Worm (Caenorhabditis elegans) whole organism, L4 larva: ENCODE measurements around the gene fzr-1.

Source experiments
- F10B5.3 ChIP-seq: sonication (generic microtip); optimal IDR thresholded peaks from 2 replicates; lab custom pipeline; 2016; ENCODE audit warnings: mild to moderate bottlenecking, missing genetic modification characterization, missing compliant biosample characterization
- F49E8.2 ChIP-seq: sonication (generic microtip); optimal IDR thresholded peaks from 2 replicates; lab custom pipeline; 2016; ENCODE audit warnings: missing compliant biosample characterization, mild to moderate bottlenecking, missing genetic modification characterization, borderline replicate concordance
- T20F7.1 ChIP-seq: fragments of 200-800 bp; sonication (Bioruptor generic); optimal IDR thresholded peaks from 2 replicates; lab custom pipeline; 2018; ENCODE audit warnings: mild to moderate bottlenecking, missing genetic modification characterization, missing compliant biosample characterization
- Y5F2A.4 ChIP-seq: fragments of 200-800 bp; sonication (Bioruptor generic); optimal IDR thresholded peaks from 2 replicates; lab custom pipeline; 2018; ENCODE audit warnings: mild to moderate bottlenecking, missing genetic modification characterization, missing compliant biosample characterization
- ZK337.2 ChIP-seq: fragments of 200-800 bp; sonication (Bioruptor generic); IDR thresholded peaks from 2 replicates; pipeline ENCODE4 v1.3.6; 2022; ENCODE audit warnings: missing genetic modification reagents, missing genetic modification characterization, missing compliant biosample characterization
- ZK546.5 ChIP-seq, 2 experiments: sonication (generic microtip); optimal IDR thresholded peaks; 2 replicates each; lab custom pipeline; 2017; ENCODE audit warnings: missing biosample characterization in 2 of 2, missing genetic modification characterization in 2 of 2
- aha-1 ChIP-seq: fragments of 150-350 bp; peaks from one replicate; lab custom pipeline; 2014; ENCODE audit warnings: missing biosample characterization, missing genetic modification characterization
- ceh-20 ChIP-seq: fragments of 200-800 bp; sonication (Bioruptor generic); IDR thresholded peaks from 2 replicates; pipeline ENCODE4 v1.3.6; 2022; ENCODE audit warnings: missing genetic modification reagents, missing genetic modification characterization, missing compliant biosample characterization
- cey-2 ChIP-seq: sonication (generic microtip); optimal IDR thresholded peaks from 3 replicates; lab custom pipeline; 2017; ENCODE audit warnings: missing genetic modification characterization, mild to moderate bottlenecking, missing compliant biosample characterization, antibody characterized with exemption, borderline replicate concordance; ENCODE audit not compliant: insufficient read depth
- ctbp-1 ChIP-seq: fragments of 200-800 bp; sonication (Bioruptor generic); IDR thresholded peaks from 2 replicates; pipeline ENCODE4 v1.3.6; 2022; ENCODE audit warnings: missing genetic modification reagents, missing genetic modification characterization, missing compliant biosample characterization
- daf-16 ChIP-seq, 3 experiments: sonication (generic microtip); optimal IDR thresholded peaks; 2 replicates each; lab custom pipeline; 2016 to 2017; ENCODE audit warnings: missing genetic modification characterization in 3 of 3, missing genetic modification reagents in 3 of 3, mild to moderate bottlenecking in 2 of 3, missing compliant biosample characterization in 2 of 3, missing biosample characterization in 1 of 3, moderate library complexity in 1 of 3
- dmd-6 ChIP-seq: fragments of 200-800 bp; sonication (Bioruptor generic); IDR thresholded peaks from 2 replicates; pipeline ENCODE4 v1.3.6; 2022; ENCODE audit warnings: missing genetic modification reagents, missing genetic modification characterization, missing compliant biosample characterization
- dve-1 ChIP-seq: sonication (generic microtip); optimal IDR thresholded peaks from 2 replicates; lab custom pipeline; 2017; ENCODE audit warnings: antibody characterized with exemption, mild to moderate bottlenecking, missing genetic modification characterization, missing compliant biosample characterization; ENCODE audit not compliant: insufficient read depth
- fkh-10 ChIP-seq: fragments of 150-350 bp; optimal IDR thresholded peaks from 2 replicates; lab custom pipeline; 2014; ENCODE audit warnings: missing biosample characterization, missing genetic modification reagents, missing genetic modification characterization
- fos-1 ChIP-seq: fragments of 150-350 bp; optimal IDR thresholded peaks from 2 replicates; lab custom pipeline; 2014; ENCODE audit warnings: missing biosample characterization, missing genetic modification characterization
- hif-1 ChIP-seq, 2 experiments: sonication (generic microtip); optimal IDR thresholded peaks; 2 replicates each; lab custom pipeline; 2016 to 2017; ENCODE audit warnings: missing compliant biosample characterization in 2 of 2, missing genetic modification characterization in 2 of 2, missing genetic modification reagents in 2 of 2, missing genotype in 2 of 2, mild to moderate bottlenecking in 1 of 2
- hlh-11 ChIP-seq: fragments of 200-800 bp; sonication (Bioruptor generic); optimal IDR thresholded peaks from 2 replicates; lab custom pipeline; 2018; ENCODE audit warnings: mild to moderate bottlenecking, missing genetic modification characterization, missing compliant biosample characterization
- hlh-30 ChIP-seq: sonication (generic microtip); optimal IDR thresholded peaks from 2 replicates; lab custom pipeline; 2017; ENCODE audit warnings: antibody characterized with exemption, mild to moderate bottlenecking, missing genetic modification characterization, missing compliant biosample characterization; ENCODE audit not compliant: insufficient read depth
- jun-1 ChIP-seq: fragments of 150-350 bp; optimal IDR thresholded peaks from 2 replicates; lab custom pipeline; 2014; ENCODE audit warnings: missing biosample characterization, missing genetic modification reagents, missing genetic modification characterization
- lim-7 ChIP-seq: fragments of 200-800 bp; sonication (Bioruptor generic); IDR thresholded peaks from 2 replicates; pipeline ENCODE4 v1.3.6; 2022; ENCODE audit warnings: missing genetic modification characterization, missing compliant biosample characterization
- lin-1 ChIP-seq: fragments of 200-800 bp; sonication (Bioruptor generic); IDR thresholded peaks from 2 replicates; pipeline ENCODE4 v1.3.6; 2022; ENCODE audit warnings: missing genetic modification reagents, missing genetic modification characterization, missing compliant biosample characterization
- lir-3 ChIP-seq: sonication (generic microtip); optimal IDR thresholded peaks from 2 replicates; lab custom pipeline; 2016; ENCODE audit warnings: mild to moderate bottlenecking, missing genetic modification characterization, missing compliant biosample characterization
- lsy-2 ChIP-seq, 2 experiments: fragments of 150-350 bp in 1 of 2; sonication (generic microtip) in 1 of 2; optimal IDR thresholded peaks; 2 replicates each; lab custom pipeline; 2014 to 2017; ENCODE audit warnings: missing biosample characterization in 2 of 2, missing genetic modification characterization in 2 of 2
- mdl-1 ChIP-seq, 2 experiments: fragments of 150-350 bp in 1 of 2; sonication (generic microtip) in 1 of 2; optimal IDR thresholded peaks; 2 replicates each; lab custom pipeline; 2014 to 2017; ENCODE audit warnings: missing biosample characterization in 2 of 2, missing genetic modification characterization in 2 of 2
- mep-1 ChIP-seq: fragments of 150-350 bp; sonication (generic microtip); optimal IDR thresholded peaks from 3 replicates; lab custom pipeline; 2014; ENCODE audit warnings: missing biosample characterization, missing genetic modification characterization
- mes-2 ChIP-seq: sonication (generic microtip); optimal IDR thresholded peaks from 2 replicates; lab custom pipeline; 2016; ENCODE audit warnings: missing genotype, mild to moderate bottlenecking, missing genetic modification characterization, missing compliant biosample characterization; ENCODE audit not compliant: poor library complexity, severe bottlenecking
- mxl-3 ChIP-seq: fragments of 200-800 bp; sonication (Bioruptor generic); optimal IDR thresholded peaks from 2 replicates; lab custom pipeline; 2018; ENCODE audit warnings: mild to moderate bottlenecking, missing genetic modification characterization, missing compliant biosample characterization
- nhr-10 ChIP-seq: fragments of 150-350 bp; optimal IDR thresholded peaks from 2 replicates; lab custom pipeline; 2014; ENCODE audit warnings: missing biosample characterization, missing genetic modification characterization
- nhr-102 ChIP-seq: sonication (generic microtip); optimal IDR thresholded peaks from 2 replicates; lab custom pipeline; 2016; ENCODE audit warnings: mild to moderate bottlenecking, missing genetic modification characterization, moderate library complexity, missing compliant biosample characterization
- nhr-11 ChIP-seq: fragments of 150-350 bp; optimal IDR thresholded peaks from 2 replicates; lab custom pipeline; 2014; ENCODE audit warnings: missing biosample characterization, missing genetic modification characterization
- nhr-111 ChIP-seq: fragments of 200-800 bp; sonication (Bioruptor generic); optimal IDR thresholded peaks from 2 replicates; lab custom pipeline; 2018; ENCODE audit warnings: mild to moderate bottlenecking, missing genetic modification characterization, missing compliant biosample characterization
- nhr-28 ChIP-seq: fragments of 150-350 bp; optimal IDR thresholded peaks from 2 replicates; lab custom pipeline; 2014; ENCODE audit warnings: missing biosample characterization, missing genetic modification characterization
- nhr-42 ChIP-seq: fragments of 200-800 bp; sonication (Bioruptor generic); IDR thresholded peaks from 2 replicates; pipeline ENCODE4 v1.3.6; 2022; ENCODE audit warnings: missing genetic modification characterization, missing compliant biosample characterization
- nhr-76 ChIP-seq: fragments of 150-350 bp; optimal IDR thresholded peaks from 2 replicates; lab custom pipeline; 2014; ENCODE audit warnings: missing biosample characterization, missing genetic modification characterization
- nhr-77 ChIP-seq: fragments of 150-350 bp; optimal IDR thresholded peaks from 2 replicates; lab custom pipeline; 2014; ENCODE audit warnings: missing biosample characterization, missing genetic modification characterization
- php-3 ChIP-seq: fragments of 200-800 bp; sonication (Bioruptor generic); IDR thresholded peaks from 2 replicates; pipeline ENCODE4 v1.3.6; 2022; ENCODE audit warnings: missing genetic modification reagents, missing genetic modification characterization, missing compliant biosample characterization
- pqm-1 ChIP-seq: sonication (generic microtip); optimal IDR thresholded peaks from 2 replicates; lab custom pipeline; 2017; ENCODE audit warnings: missing biosample characterization, missing genetic modification characterization
- set-16 ChIP-seq: fragments of 200-800 bp; sonication (Bioruptor generic); IDR thresholded peaks from 2 replicates; pipeline ENCODE4 v1.3.6; 2022; ENCODE audit warnings: missing genetic modification reagents, missing genetic modification characterization, missing compliant biosample characterization
- skn-1 ChIP-seq: fragments of 150-350 bp; optimal IDR thresholded peaks from 2 replicates; lab custom pipeline; 2014; ENCODE audit warnings: missing biosample characterization, missing genetic modification characterization
- spr-3 ChIP-seq: fragments of 200-800 bp; sonication (Bioruptor generic); optimal IDR thresholded peaks from 2 replicates; lab custom pipeline; 2018; ENCODE audit warnings: mild to moderate bottlenecking, missing genetic modification characterization, missing compliant biosample characterization
- tag-97 ChIP-seq: fragments of 200-800 bp; sonication (Bioruptor generic); IDR thresholded peaks from 2 replicates; pipeline ENCODE4 v1.3.6; 2022; ENCODE audit warnings: missing genetic modification characterization, missing compliant biosample characterization
- tra-1 ChIP-seq: fragments of 200-800 bp; sonication (Bioruptor generic); IDR thresholded peaks from 2 replicates; pipeline ENCODE4 v1.3.6; 2022; ENCODE audit warnings: missing genetic modification reagents, missing genetic modification characterization, missing compliant biosample characterization
- unc-130 ChIP-seq: sonication (generic microtip); optimal IDR thresholded peaks from 2 replicates; lab custom pipeline; 2016; ENCODE audit warnings: missing genetic modification reagents, missing genetic modification characterization, missing compliant biosample characterization
- unc-62 ChIP-seq, 3 experiments: fragments of 150-350 bp in 1 of 3; sonication (generic microtip); optimal IDR thresholded peaks in 2 of 3; peaks in 1 of 3; 1 replicate in 1 of 3; 2 replicates in 2 of 3; lab custom pipeline; 2014 to 2017; ENCODE audit warnings: missing biosample characterization in 3 of 3, missing genetic modification characterization in 3 of 3, missing genetic modification reagents in 3 of 3, missing genotype in 1 of 3
- ztf-7 ChIP-seq: fragments of 150-350 bp; optimal IDR thresholded peaks from 2 replicates; lab custom pipeline; 2014; ENCODE audit warnings: missing biosample characterization, missing genetic modification characterization

The fzr-1 gene

ce11 chrII:9604685-9605084 is 39.6 kb downstream of the fzr-1 start:
- no peak for TF ChIP-seq daf-16 (GFP tag; optimal IDR thresholded peaks at IDR 0.05; lab: Kevin White, UChicago)
- TF ChIP-seq daf-16 (tag; optimal IDR thresholded peaks at IDR 0.05; lab: Kevin White, UChicago), result peak; percentile 47
- TF ChIP-seq tag-97 (GFP tag; lab: Robert Waterston, UW), result no peak
- TF ChIP-seq T20F7.1 (GFP tag; lab: Kevin White, UChicago), result no peak
- peak; percentile 15 for TF ChIP-seq nhr-77 (tag; lab: Kevin White, UChicago)
- TF ChIP-seq nhr-28, result peak; percentile 40
- TF ChIP-seq lsy-2 (tag; optimal IDR thresholded peaks at IDR 0.05; lab: Kevin White, UChicago), result peak in 1 of 2 experiments; percentile 4
- peak; percentile 25 for TF ChIP-seq hlh-30
- no peak for TF ChIP-seq mes-2 (tag; lab: Kevin White, UChicago)
- no peak for TF ChIP-seq skn-1
- no peak for TF ChIP-seq nhr-102
- no peak for TF ChIP-seq tra-1
- peak; percentile 52; the same call in 1 of the 2 replicates for TF ChIP-seq dmd-6 (GFP tag; lab: Robert Waterston, UW)
- TF ChIP-seq pqm-1 (tag; lab: Kevin White, UChicago), result peak; percentile 37

ce11 chrII:9604063-9604462 is 40.2 kb downstream of the fzr-1 start:
- TF ChIP-seq aha-1 (peak; percentile 58), F49E8.2 (tag; lab: Kevin White, UChicago) (no peak), mdl-1 (tag; optimal IDR thresholded peaks at IDR 0.05; lab: Kevin White, UChicago) (peak in 1 of 2 experiments; percentile 41), ceh-20 (GFP tag; lab: Robert Waterston, UW) (no peak), daf-16 (GFP tag; optimal IDR thresholded peaks at IDR 0.05; lab: Kevin White, UChicago) (no peak), daf-16 (tag; optimal IDR thresholded peaks at IDR 0.05; lab: Kevin White, UChicago) (peak; percentile 61), hlh-30 (peak; percentile 24), lin-1 (GFP tag; lab: Robert Waterston, UW) (peak; percentile 31; the same call in 1 of the 2 replicates), nhr-28 (peak; percentile 82), lsy-2 (tag; optimal IDR thresholded peaks at IDR 0.05; lab: Kevin White, UChicago) (no peak), fos-1 (tag; lab: Kevin White, UChicago) (no peak), unc-62 (GFP tag; optimal IDR thresholded peaks at IDR 0.05 in 1 of 2; lab: Kevin White, UChicago) (peak in 1 of 2 experiments; percentile 69), unc-62 (tag; optimal IDR thresholded peaks at IDR 0.05; lab: Kevin White, UChicago) (no peak), lim-7 (GFP tag; lab: Robert Waterston, UW) (no peak), ztf-7 (tag; lab: Kevin White, UChicago) (no peak), hlh-11 (peak; percentile 47), pqm-1 (tag; lab: Kevin White, UChicago) (no peak), mxl-3 (GFP tag; lab: Kevin White, UChicago) (peak; percentile 34), tra-1 (0 out of 2 replicates have a peak, but pooled peaks have one; percentile 28), mes-2 (tag; lab: Kevin White, UChicago) (peak; percentile 30), mep-1 (tag; lab: Kevin White, UChicago) (peak; percentile 6), set-16 (GFP tag; lab: Robert Waterston, UW) (no peak), nhr-42 (no peak), dve-1 (tag; lab: Kevin White, UChicago) (peak; percentile 73), hif-1 (tag; optimal IDR thresholded peaks at IDR 0.05; lab: Kevin White, UChicago) (peak in 1 of 2 experiments; percentile 15), cey-2 (no peak), ctbp-1 (GFP tag; lab: Robert Waterston, UW) (no peak), dmd-6 (GFP tag; lab: Robert Waterston, UW) (peak; percentile 72)

DNA sequence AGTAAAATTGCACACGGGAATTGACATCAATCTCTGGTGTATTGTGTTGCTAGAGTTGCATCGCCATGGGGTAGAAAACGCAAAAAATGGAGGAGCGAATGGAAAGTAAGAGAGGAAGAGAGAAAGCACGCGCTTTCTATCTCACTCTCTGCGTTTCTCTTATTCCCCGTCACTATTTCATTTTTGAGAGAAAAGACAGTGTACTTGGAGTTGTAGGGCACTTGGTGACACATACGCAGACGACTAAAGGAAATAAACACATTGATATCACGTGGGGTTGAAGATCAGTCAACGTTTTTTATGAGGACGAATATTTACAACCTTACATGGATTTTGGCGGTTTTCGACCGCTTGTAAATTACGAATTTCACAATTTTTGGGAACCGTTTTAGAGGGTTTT is 40.8 kb downstream of the fzr-1 start:
- peak; percentile 78 for TF ChIP-seq jun-1 (tag; lab: Kevin White, UChicago)
- peak; percentile 64 for TF ChIP-seq nhr-76 (tag; lab: Kevin White, UChicago)
- TF ChIP-seq ZK337.2 (GFP tag; lab: Robert Waterston, UW), result no peak
- no peak for TF ChIP-seq unc-130 (GFP tag; lab: Kevin White, UChicago)
- TF ChIP-seq ctbp-1 (GFP tag; lab: Robert Waterston, UW), result peak; percentile 61; the same call in 1 of the 2 replicates
- TF ChIP-seq nhr-10 (tag; lab: Kevin White, UChicago), result peak; percentile 94
- TF ChIP-seq fkh-10 (GFP tag; lab: Kevin White, UChicago), result peak; percentile 30
- TF ChIP-seq tag-97 (GFP tag; lab: Robert Waterston, UW), result no peak
- peak; percentile 76; the same call in 1 of the 2 replicates for TF ChIP-seq nhr-42
- no peak for TF ChIP-seq spr-3
- TF ChIP-seq php-3 (GFP tag; lab: Robert Waterston, UW), result peak; percentile 84
- TF ChIP-seq F10B5.3 (tag; lab: Kevin White, UChicago), result no peak
- TF ChIP-seq mes-2 (tag; lab: Kevin White, UChicago), result peak; percentile 78
- TF ChIP-seq lir-3, result no peak
- no peak for TF ChIP-seq ZK546.5 (tag; optimal IDR thresholded peaks at IDR 0.05; lab: Kevin White, UChicago)
- TF ChIP-seq Y5F2A.4 (GFP tag; lab: Kevin White, UChicago), result no peak
- TF ChIP-seq nhr-11 (tag; lab: Kevin White, UChicago), result peak; percentile 100
- peak; percentile 96 for TF ChIP-seq mep-1 (tag; lab: Kevin White, UChicago)
- peak; percentile 89 for TF ChIP-seq nhr-102
- peak; percentile 43 for TF ChIP-seq ztf-7 (tag; lab: Kevin White, UChicago)
- no peak for TF ChIP-seq nhr-111 (GFP tag; lab: Kevin White, UChicago)
